Comparison of ENCODE assay signal across 3 worm cellular contexts in the genomic region with DNA sequence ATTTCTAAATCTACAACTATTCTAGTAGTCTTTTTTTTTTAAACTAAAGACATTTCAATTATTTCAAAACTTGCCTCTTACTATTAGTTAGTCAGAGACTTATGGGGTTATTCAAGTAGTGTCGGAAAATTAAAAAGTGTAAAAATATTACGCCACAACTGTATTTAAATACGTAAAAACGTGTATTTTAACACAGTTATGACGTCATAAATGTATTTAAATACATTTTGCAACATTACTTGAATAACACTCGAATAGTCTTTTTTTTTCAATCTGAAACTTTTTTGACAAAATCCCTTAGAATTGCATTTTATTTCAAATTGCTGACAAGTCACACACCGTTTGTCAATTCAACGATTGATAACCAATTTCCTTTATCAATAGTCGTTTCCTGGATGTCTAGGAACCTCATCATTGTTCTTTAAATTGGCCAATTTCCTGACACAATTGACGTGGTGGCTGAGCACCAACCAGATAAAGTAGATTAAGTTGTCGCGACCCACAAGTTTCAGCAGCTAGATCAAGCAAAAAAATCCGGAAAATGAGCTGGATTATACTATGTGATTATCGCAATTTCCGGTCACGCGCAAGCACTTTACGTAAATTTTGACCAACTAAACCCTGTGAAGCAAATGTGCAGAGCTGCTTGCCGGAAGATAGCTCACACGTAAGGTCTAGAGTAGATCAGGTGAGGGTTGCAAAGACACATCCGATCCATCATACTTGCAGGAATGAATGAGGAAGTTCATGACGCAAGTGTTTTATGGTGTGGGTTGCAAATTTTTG.
TF ChIP-seq lines count a peak whose summit lies in the region.

No protein-coding gene starts in this region.

TF ChIP-seq in whole organism, L1 larva, 84 proteins besides CTCF, POLR2A, EP300 and RAD21:
- peak; percentile 58 for TF ChIP-seq fkh-8 (tag; optimal IDR thresholded peaks at IDR 0.05; lab: Kevin White, UChicago)
- peak; percentile 48 for TF ChIP-seq nhr-47 (tag; optimal IDR thresholded peaks at IDR 0.05; lab: Kevin White, UChicago)
- no peak for TF ChIP-seq lin-14 (GFP tag; optimal IDR thresholded peaks at IDR 0.05; lab: Kevin White, UChicago)
- no peak for TF ChIP-seq ceh-8 (GFP tag; optimal IDR thresholded peaks at IDR 0.05; lab: Kevin White, UChicago)
- TF ChIP-seq fos-1 (tag; optimal IDR thresholded peaks at IDR 0.05; lab: Kevin White, UChicago), result no peak
- TF ChIP-seq lin-35 (GFP tag; optimal IDR thresholded peaks at IDR 0.05; lab: Kevin White, UChicago), result no peak
- no peak for TF ChIP-seq nhr-12 (tag; optimal IDR thresholded peaks at IDR 0.05; lab: Kevin White, UChicago)
- peak; percentile 72 for TF ChIP-seq egl-13 (tag; optimal IDR thresholded peaks at IDR 0.05; lab: Kevin White, UChicago)
- TF ChIP-seq nhr-28 (tag; optimal IDR thresholded peaks at IDR 0.05; lab: Kevin White, UChicago), result no peak
- no peak for TF ChIP-seq jun-1 (tag; optimal IDR thresholded peaks at IDR 0.05; lab: Kevin White, UChicago)
- no peak for TF ChIP-seq lin-39 (tag; optimal IDR thresholded peaks at IDR 0.05; lab: Kevin White, UChicago)
- no peak for TF ChIP-seq ceh-90 (tag; optimal IDR thresholded peaks at IDR 0.05; lab: Kevin White, UChicago)
- no peak for TF ChIP-seq sup-37 (GFP tag; optimal IDR thresholded peaks at IDR 0.05; lab: Kevin White, UChicago)
- no peak for TF ChIP-seq ama-1 (optimal IDR thresholded peaks at IDR 0.05; lab: Kevin White, UChicago)
- TF ChIP-seq grh-1 (GFP tag; IDR thresholded peaks at IDR 0.05; lab: Robert Waterston, UW), result no peak
- TF ChIP-seq zip-4 (GFP tag; optimal IDR thresholded peaks at IDR 0.05; lab: Kevin White, UChicago), result no peak
- no peak for TF ChIP-seq lin-15B (tag; optimal IDR thresholded peaks at IDR 0.05; lab: Kevin White, UChicago)
- TF ChIP-seq Y116A8C.19 (tag; optimal IDR thresholded peaks at IDR 0.05; lab: Kevin White, UChicago; ENCODE audit: borderline replicate concordance), result no peak
- no peak for TF ChIP-seq F16B12.6 (tag; optimal IDR thresholded peaks at IDR 0.05; lab: Kevin White, UChicago)
- no peak for TF ChIP-seq pqm-1 (tag; optimal IDR thresholded peaks at IDR 0.05; lab: Kevin White, UChicago)
- TF ChIP-seq mab-9 (GFP tag; IDR thresholded peaks at IDR 0.05; lab: Robert Waterston, UW), result no peak
- no peak for TF ChIP-seq nhr-76 (tag; optimal IDR thresholded peaks at IDR 0.05; lab: Kevin White, UChicago)
- TF ChIP-seq unc-130 (tag; optimal IDR thresholded peaks at IDR 0.05; lab: Kevin White, UChicago), result no peak
- no peak for TF ChIP-seq zag-1 (tag; optimal IDR thresholded peaks at IDR 0.05; lab: Kevin White, UChicago)

TF ChIP-seq in whole organism, L4 larva, 104 proteins besides CTCF, POLR2A, EP300 and RAD21:
- TF ChIP-seq mxl-3 (GFP tag; optimal IDR thresholded peaks at IDR 0.05; lab: Kevin White, UChicago), result peak; percentile 1
- TF ChIP-seq lsy-2 (tag; optimal IDR thresholded peaks at IDR 0.05; lab: Kevin White, UChicago), result no peak

TF ChIP-seq in whole organism, mixed stage, embryonic, 35 proteins besides CTCF, POLR2A, EP300 and RAD21:
- TF ChIP-seq elt-1 (tag; optimal IDR thresholded peaks at IDR 0.05; lab: Kevin White, UChicago; ENCODE audit: borderline replicate concordance, insufficient read depth) (no peak), zip-8 (tag; optimal IDR thresholded peaks at IDR 0.05; lab: Kevin White, UChicago) (peak; percentile 97)
